Fruit fly (Drosophila melanogaster): Measurements from ENCODE around the gene CG3473.

CG3473 gene

DNA sequence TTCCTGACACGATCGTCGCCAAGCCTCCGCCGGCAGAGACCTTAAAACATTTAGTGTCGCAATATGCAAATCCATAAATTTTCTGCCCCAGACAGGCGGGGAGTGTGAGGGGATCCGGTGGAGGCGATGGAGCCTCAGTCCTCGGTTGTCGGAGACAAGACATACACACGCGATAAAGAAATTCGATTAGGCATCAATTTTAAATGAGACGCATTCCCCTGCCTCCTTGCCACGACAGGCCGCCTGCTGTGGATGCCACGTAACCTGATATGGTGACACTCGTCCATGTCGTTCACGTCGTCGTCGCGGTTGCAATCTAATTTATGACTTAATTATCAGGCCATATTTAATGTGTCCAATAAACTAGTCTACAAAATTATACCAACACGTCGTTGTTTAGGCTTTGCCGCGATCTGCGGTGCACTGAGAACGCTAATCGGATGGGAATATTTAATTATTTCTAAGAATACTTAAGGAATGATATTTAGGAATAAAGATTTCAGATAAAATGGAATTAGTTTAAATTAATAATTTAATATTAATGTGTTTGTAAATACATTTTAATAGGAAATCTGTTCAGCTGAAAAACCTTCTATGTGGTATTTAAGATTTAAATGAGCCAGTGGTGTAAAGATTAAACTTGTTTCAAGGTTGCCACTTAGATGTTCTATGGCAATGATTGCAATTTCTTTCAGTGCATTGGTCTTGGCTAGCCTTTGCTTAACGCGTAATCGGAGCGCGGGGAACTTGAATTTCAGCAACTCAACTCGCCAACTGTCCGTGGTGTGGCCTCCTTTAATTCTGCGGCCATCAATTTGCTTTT, 48.1 kb downstream of the CG3473 start (continued):
- peak; percentile 47 for TF ChIP-seq BtbVII (GFP tag; optimal IDR thresholded peaks at IDR 0.05)
- no peak for TF ChIP-seq sc (optimal IDR thresholded peaks at IDR 0.05)
- peak; percentile 46 for TF ChIP-seq sc (GFP tag; optimal IDR thresholded peaks at IDR 0.05)
- TF ChIP-seq CG11093 (GFP tag; IDR thresholded peaks at IDR 0.05) = peak; percentile 44; the same call in 1 of the 3 replicates
- TF ChIP-seq CG31441 (GFP tag; IDR thresholded peaks at IDR 0.05) = peak; percentile 91
- no peak for TF ChIP-seq corto (GFP tag; optimal IDR thresholded peaks at IDR 0.05)
- TF ChIP-seq phol (tag; optimal IDR thresholded peaks at IDR 0.05) = peak; percentile 86
- TF ChIP-seq Hmr (GFP tag; optimal IDR thresholded peaks at IDR 0.05) = peak; percentile 20
- TF ChIP-seq CG15514 (GFP tag; optimal IDR thresholded peaks at IDR 0.05) = peak; percentile 17
- peak; percentile 88 for TF ChIP-seq CG2712 (tag; optimal IDR thresholded peaks at IDR 0.05)
- TF ChIP-seq CG9609 (GFP tag; optimal IDR thresholded peaks at IDR 0.05) = no peak
- peak; percentile 33 for TF ChIP-seq CG11723 (GFP tag; optimal IDR thresholded peaks at IDR 0.05)
- no peak; the same call in none of the 2 replicates for TF ChIP-seq CG10366 (GFP tag; IDR thresholded peaks at IDR 0.05)
- TF ChIP-seq Max (GFP tag; optimal IDR thresholded peaks at IDR 0.05) = peak; percentile 59
- no peak; the same call in 1 of the 2 replicates for TF ChIP-seq Ravus (GFP tag; IDR thresholded peaks at IDR 0.05)
- TF ChIP-seq cas (GFP tag; IDR thresholded peaks at IDR 0.05) = no peak
- TF ChIP-seq CG1529 (GFP tag; optimal IDR thresholded peaks at IDR 0.05) = peak; percentile 52
- no peak for TF ChIP-seq CG4404 (GFP tag; IDR thresholded peaks at IDR 0.05)
- no peak for TF ChIP-seq schlank (tag; optimal IDR thresholded peaks at IDR 0.05)
- TF ChIP-seq fd102C (GFP tag; optimal IDR thresholded peaks at IDR 0.05) = no peak
- no peak for TF ChIP-seq Lim3 (GFP tag; IDR thresholded peaks at IDR 0.05)
- 0 out of 3 replicates have a peak, but pooled peaks have one; percentile 20 for TF ChIP-seq CG34422 (GFP tag; IDR thresholded peaks at IDR 0.05)
- no peak for TF ChIP-seq Taf1 (GFP tag; IDR thresholded peaks at IDR 0.05)
- peak; percentile 60 for TF ChIP-seq CG12942 (GFP tag; optimal IDR thresholded peaks at IDR 0.05)
- TF ChIP-seq slou (GFP tag; optimal IDR thresholded peaks at IDR 0.05) = peak; percentile 7
- peak; percentile 72 for TF ChIP-seq CG9727 (GFP tag; optimal IDR thresholded peaks at IDR 0.05)
- TF ChIP-seq gsb-n (tag; optimal IDR thresholded peaks at IDR 0.05) = peak; percentile 56
- no peak for TF ChIP-seq CG13894 (tag; optimal IDR thresholded peaks at IDR 0.05)
- TF ChIP-seq klu (GFP tag; IDR thresholded peaks at IDR 0.05) = no peak
- no peak for TF ChIP-seq CG12744 (GFP tag; optimal IDR thresholded peaks at IDR 0.05)
- peak in 1 of 2 experiments; percentile 85 for TF ChIP-seq eve (GFP tag; optimal IDR thresholded peaks at IDR 0.05)
- peak; percentile 55 for TF ChIP-seq E2f1 (GFP tag; IDR thresholded peaks at IDR 0.05)
- TF ChIP-seq da (GFP tag; optimal IDR thresholded peaks at IDR 0.05) = no peak
- no peak for TF ChIP-seq kay (GFP tag; optimal IDR thresholded peaks at IDR 0.05)
- TF ChIP-seq E2f2 (GFP tag; IDR thresholded peaks at IDR 0.05) = peak; percentile 44; the same call in 1 of the 2 replicates
- no peak for TF ChIP-seq D (optimal IDR thresholded peaks at IDR 0.05)
- TF ChIP-seq D (GFP tag; optimal IDR thresholded peaks at IDR 0.05) = peak; percentile 61
- TF ChIP-seq crol (GFP tag; IDR thresholded peaks at IDR 0.05) = peak; percentile 86
- TF ChIP-seq NC2β (GFP tag; optimal IDR thresholded peaks at IDR 0.05) = no peak
- TF ChIP-seq lov (optimal IDR thresholded peaks at IDR 0.05) = no peak
- TF ChIP-seq lov (GFP tag; IDR thresholded peaks at IDR 0.05) = 0 out of 3 replicates have a peak, but pooled peaks have one; percentile 59
- TF ChIP-seq CG6272 (GFP tag; IDR thresholded peaks at IDR 0.05) = peak; percentile 37; the same call in 1 of the 2 replicates
- peak in 1 of 2 experiments; percentile 46 for TF ChIP-seq Eip74EF (GFP tag; optimal IDR thresholded peaks at IDR 0.05)
- TF ChIP-seq rib (GFP tag; IDR thresholded peaks at IDR 0.05) = no peak
- no peak for TF ChIP-seq Trl (optimal IDR thresholded peaks at IDR 0.05)
- TF ChIP-seq Trl (GFP tag; optimal IDR thresholded peaks at IDR 0.05) = no peak
- TF ChIP-seq kni (GFP tag; optimal IDR thresholded peaks at IDR 0.05) = peak; percentile 57
- peak; percentile 46 for TF ChIP-seq CG15696 (tag; optimal IDR thresholded peaks at IDR 0.05)
- peak; percentile 26 for TF ChIP-seq CG1603 (tag; optimal IDR thresholded peaks at IDR 0.05)
- TF ChIP-seq dimm (GFP tag; IDR thresholded peaks at IDR 0.05) = no peak

Data from whole organism, embryonic.